Worm (Caenorhabditis elegans) whole organism, young adult: ENCODE measurements around the gene T20D4.3.
A peak's percentile ranks its signal among the peaks of the same experiment; 100 is the strongest.

Experiments used
- B0261.1 ChIP-seq: sonication (generic microtip); optimal IDR thresholded peaks from 2 replicates; lab custom pipeline; 2016; ENCODE audit warnings: mild to moderate bottlenecking, missing genetic modification characterization, moderate library complexity, missing compliant biosample characterization
- D2030.7 ChIP-seq: fragments of 200-800 bp; sonication (Bioruptor generic); IDR thresholded peaks from 2 replicates; pipeline ENCODE4 v1.3.6; 2022; ENCODE audit warnings: missing genetic modification reagents, missing genetic modification characterization, missing compliant biosample characterization
- F33H1.4 ChIP-seq: fragments of 200-800 bp; sonication (Bioruptor generic); IDR thresholded peaks from 2 replicates; pipeline ENCODE4 v1.3.6; 2022; ENCODE audit warnings: missing genetic modification reagents, missing genetic modification characterization, missing compliant biosample characterization
- F37B4.10 ChIP-seq: fragments of 200-800 bp; sonication (Bioruptor generic); IDR thresholded peaks from 2 replicates; pipeline ENCODE4 v1.3.6; 2022; ENCODE audit warnings: missing genetic modification characterization, missing compliant biosample characterization
- F57C9.4 ChIP-seq: sonication (generic microtip); optimal IDR thresholded peaks from 2 replicates; lab custom pipeline; 2017; ENCODE audit warnings: mild to moderate bottlenecking, missing genetic modification characterization, missing compliant biosample characterization
- K11D2.4 ChIP-seq: fragments of 200-800 bp; sonication (Bioruptor generic); IDR thresholded peaks from 2 replicates; pipeline ENCODE4 v1.3.6; 2022; ENCODE audit warnings: missing genetic modification reagents, missing genetic modification characterization, missing compliant biosample characterization
- K12H6.12 ChIP-seq: fragments of 200-800 bp; sonication (Bioruptor generic); optimal IDR thresholded peaks from 2 replicates; lab custom pipeline; 2018; ENCODE audit warnings: mild to moderate bottlenecking, missing genetic modification characterization, missing compliant biosample characterization
- Y56A3A.18 ChIP-seq: fragments of 200-800 bp; sonication (Bioruptor generic); IDR thresholded peaks from 2 replicates; pipeline ENCODE4 v1.3.6; 2022; ENCODE audit warnings: missing genetic modification reagents, missing genetic modification characterization, missing compliant biosample characterization
- Y67H2A.10 ChIP-seq: fragments of 200-800 bp; sonication (Bioruptor generic); conservative IDR thresholded peaks from 2 replicates; pipeline ENCODE4 v1.3.6; 2022; ENCODE audit warnings: missing genetic modification reagents, missing genetic modification characterization, missing compliant biosample characterization
- ZK185.1 ChIP-seq: sonication (generic microtip); optimal IDR thresholded peaks from 2 replicates; lab custom pipeline; 2016; ENCODE audit warnings: mild to moderate bottlenecking, missing genetic modification characterization, missing compliant biosample characterization; ENCODE audit not compliant: poor library complexity, severe bottlenecking
- ama-1 ChIP-seq, 3 experiments: fragments of 150-350 bp in 1 of 3; sonication (generic microtip) in 2 of 3; optimal IDR thresholded peaks; 2 replicates each; lab custom pipeline; 2014 to 2018; ENCODE audit warnings: missing biosample characterization in 2 of 3, missing genetic modification characterization in 2 of 3, missing genetic modification reagents in 2 of 3
- attf-6 ChIP-seq: fragments of 200-800 bp; sonication (Bioruptor generic); IDR thresholded peaks from 2 replicates; pipeline ENCODE4 v1.3.6; 2022; ENCODE audit warnings: missing genetic modification reagents, missing genetic modification characterization, missing compliant biosample characterization
- ccch-3 ChIP-seq: fragments of 200-800 bp; sonication (Bioruptor generic); optimal IDR thresholded peaks from 2 replicates; lab custom pipeline; 2018; ENCODE audit warnings: mild to moderate bottlenecking, missing genetic modification characterization, missing compliant biosample characterization
- ceh-27 ChIP-seq: fragments of 200-800 bp; sonication (Bioruptor generic); optimal IDR thresholded peaks from 2 replicates; lab custom pipeline; 2018; ENCODE audit warnings: mild to moderate bottlenecking, missing genetic modification characterization, moderate library complexity, missing compliant biosample characterization
- ceh-58 ChIP-seq: fragments of 200-800 bp; sonication (Bioruptor generic); IDR thresholded peaks from 2 replicates; pipeline ENCODE4 v1.3.6; 2022; ENCODE audit warnings: missing genetic modification characterization, missing compliant biosample characterization
- die-1 ChIP-seq: sonication (generic microtip); optimal IDR thresholded peaks from 2 replicates; lab custom pipeline; 2016; ENCODE audit warnings: missing genotype, mild to moderate bottlenecking, missing genetic modification characterization, missing compliant biosample characterization
- egl-18 ChIP-seq: fragments of 200-800 bp; sonication (Bioruptor generic); IDR thresholded peaks from 2 replicates; pipeline ENCODE4 v1.3.6; 2022; ENCODE audit warnings: missing genetic modification reagents, missing genetic modification characterization, missing compliant biosample characterization
- ets-4 ChIP-seq: fragments of 200-800 bp; sonication (Bioruptor generic); optimal IDR thresholded peaks from 2 replicates; lab custom pipeline; 2018; ENCODE audit warnings: mild to moderate bottlenecking, missing genetic modification characterization, missing compliant biosample characterization
- fkh-3 ChIP-seq: sonication (generic microtip); optimal IDR thresholded peaks from 2 replicates; lab custom pipeline; 2016; ENCODE audit warnings: mild to moderate bottlenecking, missing genetic modification characterization, missing compliant biosample characterization
- hmg-1.2 ChIP-seq: fragments of 200-800 bp; sonication (Bioruptor generic); IDR thresholded peaks from 2 replicates; pipeline ENCODE4 v1.3.6; 2022; ENCODE audit warnings: missing genetic modification reagents, missing genetic modification characterization, missing compliant biosample characterization
- lin-26 ChIP-seq: fragments of 200-800 bp; sonication (Bioruptor generic); IDR thresholded peaks from 2 replicates; pipeline ENCODE4 v1.3.6; 2022; ENCODE audit warnings: missing genetic modification reagents, missing genetic modification characterization, missing compliant biosample characterization
- lin-54 ChIP-seq: fragments of 200-800 bp; sonication (Bioruptor generic); optimal IDR thresholded peaks from 2 replicates; lab custom pipeline; 2018; ENCODE audit warnings: mild to moderate bottlenecking, missing genetic modification characterization, missing compliant biosample characterization
- lsy-27 ChIP-seq: sonication (generic microtip); optimal IDR thresholded peaks from 2 replicates; lab custom pipeline; 2017; ENCODE audit warnings: missing genetic modification characterization, mild to moderate bottlenecking, missing compliant biosample characterization, antibody characterized with exemption, missing genotype, borderline replicate concordance; ENCODE audit not compliant: insufficient read depth
- madf-10 ChIP-seq: sonication (generic microtip); optimal IDR thresholded peaks from 2 replicates; lab custom pipeline; 2016; ENCODE audit warnings: mild to moderate bottlenecking, missing genetic modification characterization, missing compliant biosample characterization
- mxl-1 ChIP-seq: sonication (generic microtip); optimal IDR thresholded peaks from 2 replicates; lab custom pipeline; 2016; ENCODE audit warnings: missing genetic modification characterization, missing compliant biosample characterization
- nfyb-1 ChIP-seq: fragments of 200-800 bp; sonication (Bioruptor generic); IDR thresholded peaks from 2 replicates; pipeline ENCODE4 v1.3.6; 2022; ENCODE audit warnings: missing genetic modification reagents, missing genetic modification characterization, missing compliant biosample characterization
- nhr-90 ChIP-seq: sonication (generic microtip); optimal IDR thresholded peaks from 2 replicates; lab custom pipeline; 2016; ENCODE audit warnings: missing genotype, mild to moderate bottlenecking, missing genetic modification characterization, missing compliant biosample characterization
- rec-8 ChIP-seq, 2 experiments: sonication (generic microtip); optimal IDR thresholded peaks; 2 replicates each; lab custom pipeline; 2016; ENCODE audit warnings: mild to moderate bottlenecking in 2 of 2, missing genetic modification characterization in 2 of 2, missing genetic modification reagents in 2 of 2, missing genotype in 2 of 2, missing biosample characterization in 1 of 2, missing compliant biosample characterization in 1 of 2, moderate library complexity in 1 of 2
- rpc-1 ChIP-seq, 2 experiments: fragments of 150-350 bp in 1 of 2; sonication (generic microtip) in 1 of 2; optimal IDR thresholded peaks; 2 replicates each; lab custom pipeline; 2014 to 2018; ENCODE audit warnings: missing biosample characterization in 1 of 2, missing genetic modification characterization in 1 of 2, missing genetic modification reagents in 1 of 2, missing genotype in 1 of 2
- snpc-3.4 ChIP-seq: sonication (generic microtip); optimal IDR thresholded peaks from 2 replicates; lab custom pipeline; 2017; ENCODE audit warnings: missing genetic modification characterization, mild to moderate bottlenecking, missing compliant biosample characterization, antibody characterized with exemption, moderate library complexity, missing genotype, missing genetic modification reagents
- snpc-4 ChIP-seq, 5 experiments: fragments of 150-350 bp in 1 of 5; sonication (generic microtip) in 4 of 5; optimal IDR thresholded peaks; 2 replicates each; lab custom pipeline; 2014 to 2018; ENCODE audit warnings: missing genetic modification characterization in 5 of 5, missing biosample characterization in 3 of 5, antibody characterized with exemption in 2 of 5, mild to moderate bottlenecking in 2 of 5, missing compliant biosample characterization in 2 of 5, missing genotype in 2 of 5, moderate library complexity in 2 of 5, missing genetic modification reagents in 1 of 5
- somi-1 ChIP-seq: fragments of 200-800 bp; sonication (Bioruptor generic); optimal IDR thresholded peaks from 2 replicates; lab custom pipeline; 2018; ENCODE audit warnings: mild to moderate bottlenecking, missing genetic modification characterization, missing compliant biosample characterization
- tbp1 ChIP-seq: fragments of 200-800 bp; sonication (Bioruptor generic); optimal IDR thresholded peaks from 2 replicates; lab custom pipeline; 2018; ENCODE audit warnings: mild to moderate bottlenecking, missing genetic modification characterization, missing compliant biosample characterization
- ztf-25 ChIP-seq: fragments of 200-800 bp; sonication (Bioruptor generic); IDR thresholded peaks from 2 replicates; pipeline ENCODE4 v1.3.6; 2022; ENCODE audit warnings: missing genetic modification reagents, missing genetic modification characterization, missing compliant biosample characterization
- ztf-28 ChIP-seq: fragments of 200-800 bp; sonication (Bioruptor generic); IDR thresholded peaks from 2 replicates; pipeline ENCODE4 v1.3.6; 2022; ENCODE audit warnings: missing genetic modification reagents, missing genetic modification characterization, missing compliant biosample characterization

T20D4.3 gene

ce11 chrV:3452489-3452888 lies 34.5 kb downstream of the T20D4.3 start:
- no peak for TF ChIP-seq nhr-90 (tag; lab: Kevin White, UChicago)

ce11 chrV:3454620-3455019 lies 36.6 kb downstream of the T20D4.3 start:
- TF ChIP-seq D2030.7 (GFP tag; lab: Robert Waterston, UW) (no peak), F57C9.4 (no peak), lsy-27 (tag; lab: Kevin White, UChicago) (no peak), snpc-4 (GFP tag; optimal IDR thresholded peaks at IDR 0.05; lab: Kevin White, UChicago) (no peak), snpc-4 (tag; optimal IDR thresholded peaks at IDR 0.05; lab: Kevin White, UChicago) (no peak), ZK185.1 (no peak), F37B4.10 (GFP tag; lab: Robert Waterston, UW) (no peak), ets-4 (GFP tag; lab: Kevin White, UChicago) (no peak), attf-6 (GFP tag; lab: Robert Waterston, UW) (no peak), K11D2.4 (no peak)
- TF ChIP-seq, all 124 proteins: peak for 0

- TF ChIP-seq ceh-27 (GFP tag; lab: Kevin White, UChicago) (no peak), mxl-1 (tag; lab: Kevin White, UChicago) (peak; percentile 44), ceh-58 (no peak), ztf-28 (GFP tag; lab: Robert Waterston, UW) (no peak), somi-1 (GFP tag; lab: Kevin White, UChicago) (no peak), snpc-4 (GFP tag; optimal IDR thresholded peaks at IDR 0.05; lab: Kevin White, UChicago) (no peak), snpc-4 (tag; optimal IDR thresholded peaks at IDR 0.05; lab: Kevin White, UChicago) (peak in 1 of 4 experiments; percentile 7), ztf-25 (GFP tag; lab: Robert Waterston, UW) (no peak), D2030.7 (GFP tag; lab: Robert Waterston, UW) (peak; percentile 10; the same call in 1 of the 2 replicates), Y67H2A.10 (GFP tag; lab: Robert Waterston, UW) (no peak), rpc-1 (optimal IDR thresholded peaks at IDR 0.05; lab: Kevin White, UChicago) (peak; percentile 77), rpc-1 (tag; optimal IDR thresholded peaks at IDR 0.05; lab: Kevin White, UChicago) (peak; percentile 82), B0261.1 (tag; lab: Kevin White, UChicago) (peak; percentile 64), tbp1 (GFP tag; lab: Kevin White, UChicago) (peak; percentile 84), Y56A3A.18 (GFP tag; lab: Robert Waterston, UW) (0 out of 2 replicates have a peak, but pooled peaks have one; percentile 21), rec-8 (tag; optimal IDR thresholded peaks at IDR 0.05; lab: Kevin White, UChicago) (peak; percentile 44 to 65), ama-1 (optimal IDR thresholded peaks at IDR 0.05; lab: Kevin White, UChicago) (no peak), ama-1 (GFP tag; optimal IDR thresholded peaks at IDR 0.05; lab: Kevin White, UChicago) (peak in 1 of 2 experiments; percentile 40), snpc-3.4 (tag; lab: Kevin White, UChicago) (peak; percentile 37), nhr-90 (tag; lab: Kevin White, UChicago) (peak; percentile 53), nfyb-1 (GFP tag; lab: Robert Waterston, UW) (0 out of 2 replicates have a peak, but pooled peaks have one; percentile 56), egl-18 (GFP tag; lab: Robert Waterston, UW) (no peak), madf-10 (tag; lab: Kevin White, UChicago) (peak; percentile 31), F33H1.4 (GFP tag; lab: Robert Waterston, UW) (no peak), lin-26 (GFP tag; lab: Robert Waterston, UW) (peak; percentile 82), hmg-1.2 (GFP tag; lab: Robert Waterston, UW) (peak; percentile 10; the same call in 1 of the 2 replicates), lin-54 (GFP tag; lab: Kevin White, UChicago) (peak; percentile 9), fkh-3 (tag; lab: Kevin White, UChicago) (no peak), die-1 (tag; lab: Kevin White, UChicago) (peak; percentile 43), ccch-3 (GFP tag; lab: Kevin White, UChicago) (no peak), K12H6.12 (no peak)
- TF ChIP-seq, all 124 proteins: peak for 17
These were observed 37.2 kb downstream of the T20D4.3 start for ce11 chrV:3455135-3455747.
